Fruit fly (Drosophila melanogaster): ENCODE results near the gene CG34250.

CG34250 gene

dm6 chr3L:17486794-17487726 is 11.0 kb downstream of the CG34250 start, which contains the start of gene Oatp74D (continued):
- TF ChIP-seq CG6163 (GFP tag; IDR thresholded peaks at IDR 0.05) = peak; percentile 64; the same call in 2 of the 3 replicates
- no peak for TF ChIP-seq CG6808 (GFP tag; optimal IDR thresholded peaks at IDR 0.05)
- TF ChIP-seq CG11902 (GFP tag; optimal IDR thresholded peaks at IDR 0.05) = no peak
- TF ChIP-seq Sox14 (GFP tag; optimal IDR thresholded peaks at IDR 0.05) = peak; percentile 46
- peak in 1 of 2 experiments; percentile 47 for TF ChIP-seq salr (GFP tag; optimal IDR thresholded peaks at IDR 0.05)
- peak; percentile 72 for TF ChIP-seq lz (GFP tag; optimal IDR thresholded peaks at IDR 0.05)
- TF ChIP-seq CG9139 (GFP tag; optimal IDR thresholded peaks at IDR 0.05) = peak; percentile 17
- peak; percentile 58 for TF ChIP-seq acj6 (GFP tag; optimal IDR thresholded peaks at IDR 0.05)
- TF ChIP-seq Gug (GFP tag; IDR thresholded peaks at IDR 0.05) = no peak
- TF ChIP-seq fd85E (GFP tag; optimal IDR thresholded peaks at IDR 0.05) = no peak
- peak; percentile 45 for TF ChIP-seq CG10631 (GFP tag; optimal IDR thresholded peaks at IDR 0.05)
- peak; percentile 64 for TF ChIP-seq CG6854 (GFP tag; optimal IDR thresholded peaks at IDR 0.05)
- no peak for TF ChIP-seq CG3032 (tag; optimal IDR thresholded peaks at IDR 0.05)
- peak; percentile 31 for TF ChIP-seq CG6276 (GFP tag; optimal IDR thresholded peaks at IDR 0.05)
- no peak for TF ChIP-seq CG11762 (GFP tag; optimal IDR thresholded peaks at IDR 0.05; ENCODE audit: insufficient read depth)
- no peak for TF ChIP-seq spab (GFP tag; optimal IDR thresholded peaks at IDR 0.05)
- TF ChIP-seq Hr4 (GFP tag; optimal IDR thresholded peaks at IDR 0.05) = peak; percentile 82
- no peak for TF ChIP-seq CG4318 (GFP tag; optimal IDR thresholded peaks at IDR 0.05)
- peak; percentile 79 for TF ChIP-seq eg (GFP tag; IDR thresholded peaks at IDR 0.05)
- TF ChIP-seq dsx (GFP tag; optimal IDR thresholded peaks at IDR 0.05; ENCODE audit: poor library complexity, severe bottlenecking) = peak; percentile 45
- peak; percentile 70 for TF ChIP-seq Hr39 (GFP tag; optimal IDR thresholded peaks at IDR 0.05)
- peak; percentile 60 for TF ChIP-seq vri (GFP tag; optimal IDR thresholded peaks at IDR 0.05)
- peak; percentile 46 for TF ChIP-seq CG6792 (GFP tag; optimal IDR thresholded peaks at IDR 0.05)
- peak; percentile 47 for TF ChIP-seq CG7368 (GFP tag; optimal IDR thresholded peaks at IDR 0.05)
- peak; percentile 45 for TF ChIP-seq Eip75B (GFP tag; optimal IDR thresholded peaks at IDR 0.05)
- TF ChIP-seq Ets96B (tag; optimal IDR thresholded peaks at IDR 0.05) = peak; percentile 36
- peak; percentile 74 for TF ChIP-seq net (GFP tag; optimal IDR thresholded peaks at IDR 0.05)
- peak; percentile 56 for TF ChIP-seq cyc (GFP tag; optimal IDR thresholded peaks at IDR 0.05)
- TF ChIP-seq Hr38 (GFP tag; optimal IDR thresholded peaks at IDR 0.05) = no peak
- peak; percentile 58 for TF ChIP-seq Ets21C (GFP tag; optimal IDR thresholded peaks at IDR 0.05)
- TF ChIP-seq fd59A (GFP tag; optimal IDR thresholded peaks at IDR 0.05) = no peak
- TF ChIP-seq CG16779 (tag; optimal IDR thresholded peaks at IDR 0.05) = peak; percentile 40
- peak; percentile 78 for TF ChIP-seq CG8119 (GFP tag; IDR thresholded peaks at IDR 0.05)
- peak; percentile 30 for TF ChIP-seq CG10669 (GFP tag; optimal IDR thresholded peaks at IDR 0.05)
- TF ChIP-seq pdm3 (GFP tag; optimal IDR thresholded peaks at IDR 0.05) = peak; percentile 65
- peak; percentile 19 for TF ChIP-seq CG1621 (tag; optimal IDR thresholded peaks at IDR 0.05)
- TF ChIP-seq CG3919 (GFP tag; optimal IDR thresholded peaks at IDR 0.05) = peak; percentile 74
- peak; percentile 73 for TF ChIP-seq Smox (GFP tag; optimal IDR thresholded peaks at IDR 0.05)
- TF ChIP-seq Sox15 (GFP tag; optimal IDR thresholded peaks at IDR 0.05) = peak; percentile 11
- peak; percentile 71 for TF ChIP-seq Sox102F (GFP tag; optimal IDR thresholded peaks at IDR 0.05)

Measured in whole organism, prepupa.